Worm (Caenorhabditis elegans) whole organism, L1 larva: Measurements from ENCODE around the gene vps-53.

Experiments
- C16A3.4 ChIP-seq: fragments of 150-350 bp; optimal IDR thresholded peaks from 2 replicates; lab custom pipeline; 2014; ENCODE audit warnings: missing biosample characterization, missing genetic modification characterization
- F16B12.6 ChIP-seq: fragments of 150-350 bp; optimal IDR thresholded peaks from 2 replicates; lab custom pipeline; 2014; ENCODE audit warnings: missing biosample characterization, missing genetic modification characterization
- aha-1 ChIP-seq: fragments of 150-350 bp; optimal IDR thresholded peaks from 2 replicates; lab custom pipeline; 2014; ENCODE audit warnings: missing biosample characterization, missing genetic modification characterization
- alr-1 ChIP-seq: fragments of 200-800 bp; sonication (Bioruptor generic); optimal IDR thresholded peaks from 2 replicates; lab custom pipeline; 2018; ENCODE audit warnings: borderline replicate concordance, mild to moderate bottlenecking, missing genetic modification characterization, missing compliant biosample characterization
- ceh-8 ChIP-seq: fragments of 200-800 bp; sonication (Bioruptor generic); optimal IDR thresholded peaks from 2 replicates; lab custom pipeline; 2018; ENCODE audit warnings: mild to moderate bottlenecking, missing genetic modification characterization, moderate library complexity, missing compliant biosample characterization
- ceh-82 ChIP-seq, 3 experiments: fragments of 150-350 bp in 1 of 3; sonication (generic microtip) in 2 of 3; optimal IDR thresholded peaks; 2 replicates each; lab custom pipeline; 2014 to 2017; ENCODE audit warnings: missing biosample characterization in 3 of 3, missing genetic modification characterization in 3 of 3
- ceh-88 ChIP-seq: fragments of 200-800 bp; sonication (Bioruptor generic); IDR thresholded peaks from 2 replicates; pipeline ENCODE4 v1.3.6; 2022; ENCODE audit warnings: missing genetic modification characterization, missing compliant biosample characterization
- ceh-90 ChIP-seq: sonication (generic microtip); optimal IDR thresholded peaks from 2 replicates; lab custom pipeline; 2016; ENCODE audit warnings: missing genetic modification characterization, missing compliant biosample characterization
- ces-1 ChIP-seq: fragments of 150-350 bp; optimal IDR thresholded peaks from 2 replicates; lab custom pipeline; 2014; ENCODE audit warnings: missing biosample characterization, missing genetic modification reagents, missing genetic modification characterization
- dpl-1 ChIP-seq, 3 experiments: fragments of 150-350 bp in 2 of 3; sonication (generic microtip) in 1 of 3; optimal IDR thresholded peaks; 2 replicates each; lab custom pipeline; 2014 to 2017; ENCODE audit warnings: missing biosample characterization in 3 of 3, missing genetic modification characterization in 3 of 3, missing genetic modification reagents in 3 of 3
- efl-1 ChIP-seq, 4 experiments: fragments of 150-350 bp; optimal IDR thresholded peaks in 3 of 4; peaks in 1 of 4; 1 replicate in 1 of 4; 2 replicates in 3 of 4; lab custom pipeline; 2014; ENCODE audit warnings: missing biosample characterization in 2 of 4, missing genetic modification characterization in 2 of 4, missing genetic modification reagents in 2 of 4
- efl-3 ChIP-seq: fragments of 200-800 bp; sonication (Bioruptor generic); optimal IDR thresholded peaks from 2 replicates; lab custom pipeline; 2018; ENCODE audit warnings: mild to moderate bottlenecking, missing genetic modification characterization, missing compliant biosample characterization
- egl-13 ChIP-seq: sonication (generic microtip); optimal IDR thresholded peaks from 2 replicates; lab custom pipeline; 2016; ENCODE audit warnings: missing genotype, missing genetic modification reagents, missing genetic modification characterization, missing compliant biosample characterization
- elt-2 ChIP-seq: sonication (generic microtip); optimal IDR thresholded peaks from 2 replicates; lab custom pipeline; 2016; ENCODE audit warnings: missing genetic modification characterization, mild to moderate bottlenecking, inconsistent platforms, missing compliant biosample characterization, missing genetic modification reagents
- elt-3 ChIP-seq, 6 experiments: fragments of 150-350 bp in 1 of 6; sonication (generic microtip); optimal IDR thresholded peaks; 2 replicates each; lab custom pipeline; 2017 to 2018; ENCODE audit warnings: missing biosample characterization in 6 of 6, missing genetic modification characterization in 6 of 6, inconsistent platforms in 1 of 6
- ets-5 ChIP-seq: fragments of 200-800 bp; sonication (Bioruptor generic); IDR thresholded peaks from 2 replicates; pipeline ENCODE4 v1.3.6; 2022; ENCODE audit warnings: missing genetic modification characterization, missing compliant biosample characterization
- fkh-10 ChIP-seq: sonication (generic microtip); optimal IDR thresholded peaks from 2 replicates; lab custom pipeline; 2017; ENCODE audit warnings: missing biosample characterization, missing genetic modification reagents, missing genetic modification characterization
- fkh-4 ChIP-seq: sonication (generic microtip); optimal IDR thresholded peaks from 2 replicates; lab custom pipeline; 2016; ENCODE audit warnings: missing compliant biosample characterization, missing genetic modification characterization, borderline replicate concordance
- fkh-8 ChIP-seq: sonication (generic microtip); optimal IDR thresholded peaks from 2 replicates; lab custom pipeline; 2016; ENCODE audit warnings: mild to moderate bottlenecking, missing genetic modification characterization, missing compliant biosample characterization
- fos-1 ChIP-seq: fragments of 150-350 bp; optimal IDR thresholded peaks from 2 replicates; lab custom pipeline; 2014; ENCODE audit warnings: missing biosample characterization, missing genetic modification characterization
- grh-1 ChIP-seq: fragments of 200-800 bp; sonication (Bioruptor generic); IDR thresholded peaks from 2 replicates; pipeline ENCODE4 v1.3.6; 2022; ENCODE audit warnings: missing genetic modification reagents, missing genetic modification characterization, missing compliant biosample characterization
- hlh-4 ChIP-seq: sonication (generic microtip); optimal IDR thresholded peaks from 2 replicates; lab custom pipeline; 2016; ENCODE audit warnings: mild to moderate bottlenecking, missing genetic modification characterization, missing compliant biosample characterization
- hpl-2 ChIP-seq: fragments of 150-350 bp; optimal IDR thresholded peaks from 2 replicates; lab custom pipeline; 2014; ENCODE audit warnings: missing biosample characterization, missing genetic modification reagents, missing genetic modification characterization
- irx-1 ChIP-seq: sonication (generic microtip); optimal IDR thresholded peaks from 2 replicates; lab custom pipeline; 2016; ENCODE audit warnings: missing genetic modification characterization, missing compliant biosample characterization
- lin-35 ChIP-seq, 2 experiments: fragments of 150-350 bp; optimal IDR thresholded peaks; 2 replicates each; lab custom pipeline; 2014; ENCODE audit warnings: missing biosample characterization in 2 of 2, missing genetic modification characterization in 2 of 2, missing genetic modification reagents in 2 of 2
- lin-39 ChIP-seq: fragments of 150-350 bp; optimal IDR thresholded peaks from 2 replicates; lab custom pipeline; 2014; ENCODE audit warnings: missing biosample characterization, missing genetic modification reagents, missing genetic modification characterization
- lir-3 ChIP-seq: sonication (generic microtip); optimal IDR thresholded peaks from 2 replicates; lab custom pipeline; 2016; ENCODE audit warnings: mild to moderate bottlenecking, missing genetic modification characterization, moderate library complexity, missing compliant biosample characterization; ENCODE audit not compliant: poor library complexity
- lsy-2 ChIP-seq, 2 experiments: fragments of 150-350 bp; optimal IDR thresholded peaks; 2 replicates each; lab custom pipeline; 2014; ENCODE audit warnings: missing biosample characterization in 2 of 2, missing genetic modification characterization in 2 of 2
- mef-2 ChIP-seq: fragments of 150-350 bp; optimal IDR thresholded peaks from 2 replicates; lab custom pipeline; 2014; ENCODE audit warnings: missing biosample characterization, missing genetic modification characterization
- mep-1 ChIP-seq: fragments of 150-350 bp; optimal IDR thresholded peaks from 2 replicates; lab custom pipeline; 2014; ENCODE audit warnings: missing biosample characterization, missing genetic modification characterization
- nhr-12 ChIP-seq: sonication (generic microtip); optimal IDR thresholded peaks from 2 replicates; lab custom pipeline; 2017; ENCODE audit warnings: missing biosample characterization, missing genetic modification characterization
- nhr-19 ChIP-seq: fragments of 200-800 bp; sonication (Bioruptor generic); conservative IDR thresholded peaks from 2 replicates; pipeline ENCODE4 v1.3.6; 2022; ENCODE audit warnings: missing genetic modification characterization, missing compliant biosample characterization
- nhr-20 ChIP-seq: sonication (generic microtip); optimal IDR thresholded peaks from 2 replicates; lab custom pipeline; 2016; ENCODE audit warnings: mild to moderate bottlenecking, missing genetic modification characterization, missing compliant biosample characterization
- nhr-237 ChIP-seq: fragments of 150-350 bp; optimal IDR thresholded peaks from 2 replicates; lab custom pipeline; 2014; ENCODE audit warnings: missing biosample characterization, missing genetic modification characterization
- nhr-28 ChIP-seq: fragments of 150-350 bp; optimal IDR thresholded peaks from 2 replicates; lab custom pipeline; 2014; ENCODE audit warnings: missing biosample characterization, missing genetic modification characterization
- nhr-71 ChIP-seq: sonication (generic microtip); optimal IDR thresholded peaks from 2 replicates; lab custom pipeline; 2016; ENCODE audit warnings: mild to moderate bottlenecking, missing genetic modification characterization, moderate library complexity, missing compliant biosample characterization
- nhr-84 ChIP-seq: sonication (generic microtip); optimal IDR thresholded peaks from 2 replicates; lab custom pipeline; 2017; ENCODE audit warnings: missing biosample characterization, missing genetic modification characterization
- nhr-90 ChIP-seq: sonication (generic microtip); optimal IDR thresholded peaks from 2 replicates; lab custom pipeline; 2016; ENCODE audit warnings: mild to moderate bottlenecking, missing genetic modification characterization, missing compliant biosample characterization; ENCODE audit not compliant: poor library complexity
- pag-3 ChIP-seq: sonication (generic microtip); optimal IDR thresholded peaks from 2 replicates; lab custom pipeline; 2017; ENCODE audit warnings: missing genetic modification characterization, mild to moderate bottlenecking, missing compliant biosample characterization, antibody characterized with exemption, borderline replicate concordance; ENCODE audit not compliant: insufficient read depth
- pax-3 ChIP-seq: fragments of 200-800 bp; sonication (Bioruptor generic); optimal IDR thresholded peaks from 2 replicates; lab custom pipeline; 2018; ENCODE audit warnings: mild to moderate bottlenecking, missing genetic modification characterization, moderate library complexity, missing compliant biosample characterization
- pqm-1 ChIP-seq: sonication (generic microtip); optimal IDR thresholded peaks from 3 replicates; lab custom pipeline; 2017; ENCODE audit warnings: missing biosample characterization, missing genetic modification characterization
- rnt-1 ChIP-seq: sonication (generic microtip); optimal IDR thresholded peaks from 2 replicates; lab custom pipeline; 2016; ENCODE audit warnings: mild to moderate bottlenecking, missing genetic modification characterization, moderate library complexity, missing compliant biosample characterization
- skn-1 ChIP-seq: fragments of 150-350 bp; optimal IDR thresholded peaks from 2 replicates; lab custom pipeline; 2014; ENCODE audit warnings: missing biosample characterization, missing genetic modification characterization
- snpc-4 ChIP-seq: fragments of 150-350 bp; optimal IDR thresholded peaks from 2 replicates; lab custom pipeline; 2014; ENCODE audit warnings: missing biosample characterization, missing genetic modification characterization
- sptf-1 ChIP-seq: fragments of 150-350 bp; optimal IDR thresholded peaks from 2 replicates; lab custom pipeline; 2014; ENCODE audit warnings: missing biosample characterization, missing genetic modification characterization
- tbx-2 ChIP-seq: sonication (generic microtip); optimal IDR thresholded peaks from 2 replicates; lab custom pipeline; 2016; ENCODE audit warnings: missing genetic modification characterization, missing compliant biosample characterization
- unc-130 ChIP-seq: fragments of 150-350 bp; optimal IDR thresholded peaks from 2 replicates; lab custom pipeline; 2017; ENCODE audit warnings: missing biosample characterization, missing genetic modification characterization, inconsistent platforms
- unc-62 ChIP-seq: fragments of 150-350 bp; optimal IDR thresholded peaks from 2 replicates; lab custom pipeline; 2014; ENCODE audit warnings: missing biosample characterization, missing genetic modification reagents, missing genetic modification characterization
- unc-86 ChIP-seq: sonication (generic microtip); optimal IDR thresholded peaks from 2 replicates; lab custom pipeline; 2016; ENCODE audit warnings: missing genetic modification characterization, missing compliant biosample characterization
- unc-98 ChIP-seq: fragments of 200-800 bp; sonication (Bioruptor generic); IDR thresholded peaks from 2 replicates; pipeline ENCODE4 v1.3.6; 2022; ENCODE audit warnings: missing genetic modification characterization, missing compliant biosample characterization
- xbp-1 ChIP-seq: sonication (generic microtip); optimal IDR thresholded peaks from 2 replicates; lab custom pipeline; 2016; ENCODE audit warnings: missing genetic modification characterization, missing compliant biosample characterization
- ztf-4 ChIP-seq: fragments of 150-350 bp; optimal IDR thresholded peaks from 2 replicates; lab custom pipeline; 2014; ENCODE audit warnings: missing biosample characterization, missing genetic modification characterization

The vps-53 gene

DNA sequence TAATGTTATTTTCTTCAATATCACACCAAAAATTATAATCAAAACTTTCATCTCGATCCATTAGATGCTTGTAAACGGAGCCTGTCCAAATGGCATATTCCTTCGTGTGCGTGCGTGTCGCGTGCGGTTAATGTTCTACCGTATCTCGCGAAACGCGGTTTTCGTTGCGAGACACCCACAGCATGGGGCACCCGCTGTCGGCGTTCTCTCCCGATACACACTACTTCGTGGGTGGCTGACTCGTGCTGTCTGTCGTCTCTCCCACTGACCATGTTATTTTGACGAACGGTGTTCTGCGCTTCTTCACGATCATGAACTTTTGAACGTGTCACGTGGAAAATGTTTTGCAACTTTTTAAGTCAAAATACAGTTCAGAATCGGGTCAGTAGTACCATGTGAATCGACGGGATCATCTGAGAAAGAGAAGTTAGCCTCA is 8.2 kb upstream of the vps-53 start (continued):
- TF ChIP-seq alr-1 (tag; lab: Kevin White, UChicago) (no peak), lin-35 (GFP tag; optimal IDR thresholded peaks at IDR 0.05; lab: Kevin White, UChicago) (peak; percentile 90 to 92), lsy-2 (tag; optimal IDR thresholded peaks at IDR 0.05; lab: Kevin White, UChicago) (peak; percentile 100), unc-98 (peak; percentile 60; the same call in 1 of the 2 replicates), sptf-1 (no peak), ceh-90 (tag; lab: Kevin White, UChicago) (peak; percentile 22), fkh-8 (tag; lab: Kevin White, UChicago) (peak; percentile 99), fos-1 (tag; lab: Kevin White, UChicago) (peak; percentile 89), skn-1 (tag; lab: Kevin White, UChicago) (peak; percentile 95), lin-39 (tag; lab: Kevin White, UChicago) (peak; percentile 84), ces-1 (GFP tag; lab: Kevin White, UChicago) (no peak), F16B12.6 (tag; lab: Kevin White, UChicago) (peak; percentile 57), nhr-71 (peak; percentile 100), nhr-28 (tag; lab: Kevin White, UChicago) (no peak), lir-3 (tag; lab: Kevin White, UChicago) (peak; percentile 89), irx-1 (tag; lab: Kevin White, UChicago) (peak; percentile 96), unc-62 (GFP tag; lab: Kevin White, UChicago) (peak; percentile 74), nhr-19 (GFP tag; lab: Robert Waterston, UW) (peak; percentile 98), ets-5 (GFP tag; lab: Robert Waterston, UW) (no peak), pax-3 (peak; percentile 98), nhr-20 (tag; lab: Kevin White, UChicago) (peak; percentile 99), pqm-1 (no peak), hpl-2 (GFP tag; lab: Kevin White, UChicago) (peak; percentile 89), unc-130 (tag; lab: Kevin White, UChicago) (peak; percentile 96), nhr-237 (tag; lab: Kevin White, UChicago) (peak; percentile 89), fkh-4 (tag; lab: Kevin White, UChicago) (peak; percentile 70), elt-3 (tag; optimal IDR thresholded peaks at IDR 0.05; lab: Kevin White, UChicago) (peak in 5 of 6 experiments; percentile 38 to 93 (median 75)), ceh-82 (tag; optimal IDR thresholded peaks at IDR 0.05; lab: Kevin White, UChicago) (peak; percentile 90 to 98 (median 97)), egl-13 (tag; lab: Kevin White, UChicago) (peak; percentile 97), C16A3.4 (tag; lab: Kevin White, UChicago) (peak; percentile 98), mef-2 (tag; lab: Kevin White, UChicago) (peak; percentile 86), grh-1 (GFP tag; lab: Robert Waterston, UW) (peak; percentile 98), efl-1 (optimal IDR thresholded peaks at IDR 0.05; lab: Kevin White, UChicago) (peak; percentile 92 to 96), efl-1 (GFP tag; optimal IDR thresholded peaks at IDR 0.05 in 1 of 2; lab: Kevin White, UChicago) (peak; percentile 81 to 99), nhr-12 (peak; percentile 69), dpl-1 (GFP tag; optimal IDR thresholded peaks at IDR 0.05; lab: Kevin White, UChicago) (peak; percentile 77 to 86 (median 85)), ceh-8 (GFP tag; lab: Kevin White, UChicago) (peak; percentile 96), ceh-88 (GFP tag; lab: Robert Waterston, UW) (peak; percentile 97), efl-3 (GFP tag; lab: Kevin White, UChicago) (peak; percentile 87), xbp-1 (tag; lab: Kevin White, UChicago) (peak; percentile 97), tbx-2 (peak; percentile 99), elt-2 (tag; lab: Kevin White, UChicago) (peak; percentile 95), ztf-4 (tag; lab: Kevin White, UChicago) (peak; percentile 99), nhr-84 (tag; lab: Kevin White, UChicago) (no peak), mep-1 (tag; lab: Kevin White, UChicago) (peak; percentile 98), snpc-4 (tag; lab: Kevin White, UChicago) (peak; percentile 84), pag-3 (tag; lab: Kevin White, UChicago) (no peak), hlh-4 (no peak), rnt-1 (tag; lab: Kevin White, UChicago) (peak; percentile 98), fkh-10 (peak; percentile 94), aha-1 (tag; lab: Kevin White, UChicago) (peak; percentile 68), nhr-90 (tag; lab: Kevin White, UChicago) (peak; percentile 98), unc-86 (tag; lab: Kevin White, UChicago) (peak; percentile 99)
